Worm (Caenorhabditis elegans) whole organism, young adult: ENCODE results near the gene wapl-1.
A peak's percentile ranks its signal among the peaks of the same experiment; 100 is the strongest.

Experiments used
- B0019.2 ChIP-seq: fragments of 200-800 bp; sonication (Bioruptor generic); conservative IDR thresholded peaks from 2 replicates; pipeline ENCODE4 v1.3.6; 2022; ENCODE audit warnings: missing genetic modification reagents, missing genetic modification characterization, missing compliant biosample characterization
- B0035.1 ChIP-seq: sonication (generic microtip); optimal IDR thresholded peaks from 2 replicates; lab custom pipeline; 2016; ENCODE audit warnings: missing genetic modification characterization, mild to moderate bottlenecking, missing compliant biosample characterization, missing genotype, missing genetic modification reagents
- D2030.7 ChIP-seq: fragments of 200-800 bp; sonication (Bioruptor generic); IDR thresholded peaks from 2 replicates; pipeline ENCODE4 v1.3.6; 2022; ENCODE audit warnings: missing genetic modification reagents, missing genetic modification characterization, missing compliant biosample characterization
- F23B12.7 ChIP-seq: sonication (generic microtip); optimal IDR thresholded peaks from 2 replicates; lab custom pipeline; 2017; ENCODE audit warnings: missing genetic modification characterization, mild to moderate bottlenecking, missing compliant biosample characterization, antibody characterized with exemption, moderate library complexity; ENCODE audit not compliant: insufficient read depth
- F33H1.4 ChIP-seq: fragments of 200-800 bp; sonication (Bioruptor generic); IDR thresholded peaks from 2 replicates; pipeline ENCODE4 v1.3.6; 2022; ENCODE audit warnings: missing genetic modification reagents, missing genetic modification characterization, missing compliant biosample characterization
- Y53F4B.3 ChIP-seq: fragments of 200-800 bp; sonication (Bioruptor generic); IDR thresholded peaks from 2 replicates; pipeline ENCODE4 v1.3.6; 2022; ENCODE audit warnings: missing genetic modification reagents, missing genetic modification characterization, missing compliant biosample characterization
- Y95B8A.8 ChIP-seq: fragments of 200-800 bp; sonication (Bioruptor generic); IDR thresholded peaks from 2 replicates; pipeline ENCODE4 v1.3.6; 2022; ENCODE audit warnings: missing genetic modification reagents, missing genetic modification characterization, missing compliant biosample characterization
- aptf-2 ChIP-seq: fragments of 200-800 bp; sonication (Bioruptor generic); conservative IDR thresholded peaks from 2 replicates; pipeline ENCODE4 v1.3.6; 2022; ENCODE audit warnings: missing genetic modification reagents, missing genetic modification characterization, missing compliant biosample characterization
- attf-6 ChIP-seq: fragments of 200-800 bp; sonication (Bioruptor generic); IDR thresholded peaks from 2 replicates; pipeline ENCODE4 v1.3.6; 2022; ENCODE audit warnings: missing genetic modification reagents, missing genetic modification characterization, missing compliant biosample characterization
- ccch-3 ChIP-seq: fragments of 200-800 bp; sonication (Bioruptor generic); optimal IDR thresholded peaks from 2 replicates; lab custom pipeline; 2018; ENCODE audit warnings: mild to moderate bottlenecking, missing genetic modification characterization, missing compliant biosample characterization
- cebp-2 ChIP-seq: fragments of 200-800 bp; sonication (Bioruptor generic); IDR thresholded peaks from 2 replicates; pipeline ENCODE4 v1.3.6; 2022; ENCODE audit warnings: missing genetic modification characterization, missing compliant biosample characterization
- ceh-40 ChIP-seq: fragments of 200-800 bp; sonication (Bioruptor generic); IDR thresholded peaks from 2 replicates; pipeline ENCODE4 v1.3.6; 2022; ENCODE audit warnings: missing genetic modification characterization, missing compliant biosample characterization
- ceh-91 ChIP-seq: fragments of 200-800 bp; sonication (Bioruptor generic); IDR thresholded peaks from 2 replicates; pipeline ENCODE4 v1.3.6; 2022; ENCODE audit warnings: missing genetic modification reagents, missing genetic modification characterization, missing compliant biosample characterization
- chd-7 ChIP-seq: sonication (generic microtip); optimal IDR thresholded peaks from 2 replicates; lab custom pipeline; 2016; ENCODE audit warnings: mild to moderate bottlenecking, missing genetic modification characterization, moderate library complexity, missing compliant biosample characterization
- dox-1 ChIP-seq: fragments of 200-800 bp; sonication (Bioruptor generic); IDR thresholded peaks from 2 replicates; pipeline ENCODE4 v1.3.6; 2022; ENCODE audit warnings: missing genetic modification reagents, missing genetic modification characterization, missing compliant biosample characterization
- dpff-1 ChIP-seq: sonication (generic microtip); optimal IDR thresholded peaks from 2 replicates; lab custom pipeline; 2017; ENCODE audit warnings: mild to moderate bottlenecking, missing genetic modification characterization, missing compliant biosample characterization
- egl-18 ChIP-seq: fragments of 200-800 bp; sonication (Bioruptor generic); IDR thresholded peaks from 2 replicates; pipeline ENCODE4 v1.3.6; 2022; ENCODE audit warnings: missing genetic modification reagents, missing genetic modification characterization, missing compliant biosample characterization
- ekl-4 ChIP-seq: fragments of 200-800 bp; sonication (Bioruptor generic); IDR thresholded peaks from 2 replicates; pipeline ENCODE4 v1.3.6; 2022; ENCODE audit warnings: missing genetic modification reagents, missing genetic modification characterization, missing compliant biosample characterization
- ets-4 ChIP-seq: fragments of 200-800 bp; sonication (Bioruptor generic); optimal IDR thresholded peaks from 2 replicates; lab custom pipeline; 2018; ENCODE audit warnings: mild to moderate bottlenecking, missing genetic modification characterization, missing compliant biosample characterization
- him-1 ChIP-seq: sonication (generic microtip); optimal IDR thresholded peaks from 2 replicates; lab custom pipeline; 2016; ENCODE audit warnings: missing genotype, missing genetic modification reagents, missing genetic modification characterization, missing compliant biosample characterization
- hmg-1.2 ChIP-seq: fragments of 200-800 bp; sonication (Bioruptor generic); IDR thresholded peaks from 2 replicates; pipeline ENCODE4 v1.3.6; 2022; ENCODE audit warnings: missing genetic modification reagents, missing genetic modification characterization, missing compliant biosample characterization
- hrde-1 ChIP-seq: sonication (generic microtip); optimal IDR thresholded peaks from 2 replicates; lab custom pipeline; 2016; ENCODE audit warnings: missing genetic modification characterization, mild to moderate bottlenecking, missing compliant biosample characterization, moderate library complexity, missing genotype, missing genetic modification reagents, borderline replicate concordance
- hsf-1 ChIP-seq: fragments of 200-800 bp; sonication (Bioruptor generic); IDR thresholded peaks from 2 replicates; pipeline ENCODE4 v1.3.6; 2022; ENCODE audit warnings: missing genetic modification reagents, missing genetic modification characterization, missing compliant biosample characterization
- lin-40 ChIP-seq: sonication (generic microtip); optimal IDR thresholded peaks from 2 replicates; lab custom pipeline; 2016; ENCODE audit warnings: missing genetic modification characterization, mild to moderate bottlenecking, missing compliant biosample characterization, missing genotype, missing genetic modification reagents
- lin-54 ChIP-seq: fragments of 200-800 bp; sonication (Bioruptor generic); optimal IDR thresholded peaks from 2 replicates; lab custom pipeline; 2018; ENCODE audit warnings: mild to moderate bottlenecking, missing genetic modification characterization, missing compliant biosample characterization
- lsl-1 ChIP-seq: fragments of 200-800 bp; sonication (Bioruptor generic); optimal IDR thresholded peaks from 2 replicates; lab custom pipeline; 2018; ENCODE audit warnings: mild to moderate bottlenecking, missing genetic modification characterization, moderate library complexity, missing compliant biosample characterization
- madf-3 ChIP-seq: fragments of 200-800 bp; sonication (Bioruptor generic); IDR thresholded peaks from 2 replicates; pipeline ENCODE4 v1.3.6; 2022; ENCODE audit warnings: missing genetic modification reagents, missing genetic modification characterization, missing compliant biosample characterization
- madf-6 ChIP-seq: fragments of 200-800 bp; sonication (Bioruptor generic); IDR thresholded peaks from 2 replicates; pipeline ENCODE4 v1.3.6; 2022; ENCODE audit warnings: missing genetic modification reagents, missing genetic modification characterization, missing compliant biosample characterization
- mcd-1 ChIP-seq: fragments of 200-800 bp; sonication (Bioruptor generic); IDR thresholded peaks from 2 replicates; pipeline ENCODE4 v1.3.6; 2022; ENCODE audit warnings: missing genetic modification reagents, missing genetic modification characterization, missing compliant biosample characterization
- mes-4 ChIP-seq: sonication (generic microtip); optimal IDR thresholded peaks from 2 replicates; lab custom pipeline; 2016; ENCODE audit warnings: missing genotype, missing genetic modification characterization, missing compliant biosample characterization
- mxl-1 ChIP-seq: sonication (generic microtip); optimal IDR thresholded peaks from 2 replicates; lab custom pipeline; 2016; ENCODE audit warnings: missing genetic modification characterization, missing compliant biosample characterization
- nhr-179 ChIP-seq: sonication (generic microtip); optimal IDR thresholded peaks from 2 replicates; lab custom pipeline; 2016; ENCODE audit warnings: mild to moderate bottlenecking, missing genetic modification characterization, missing compliant biosample characterization
- nhr-27 ChIP-seq: fragments of 200-800 bp; sonication (Bioruptor generic); optimal IDR thresholded peaks from 2 replicates; lab custom pipeline; 2018; ENCODE audit warnings: mild to moderate bottlenecking, missing genetic modification characterization, moderate library complexity, missing compliant biosample characterization
- pbrm-1 ChIP-seq: fragments of 200-800 bp; sonication (Bioruptor generic); IDR thresholded peaks from 2 replicates; pipeline ENCODE4 v1.3.6; 2022; ENCODE audit warnings: missing genetic modification reagents, missing genetic modification characterization, missing compliant biosample characterization
- pha-4 ChIP-seq: fragments of 150-350 bp; sonication (generic microtip); optimal IDR thresholded peaks from 2 replicates; lab custom pipeline; 2014; ENCODE audit warnings: missing biosample characterization, missing genetic modification reagents, missing genetic modification characterization
- snpc-1.3 ChIP-seq: sonication (generic microtip); optimal IDR thresholded peaks from 2 replicates; lab custom pipeline; 2017; ENCODE audit warnings: missing genetic modification characterization, mild to moderate bottlenecking, missing compliant biosample characterization, antibody characterized with exemption, moderate library complexity, missing genotype, missing genetic modification reagents; ENCODE audit not compliant: insufficient read depth
- snpc-3.4 ChIP-seq: sonication (generic microtip); optimal IDR thresholded peaks from 2 replicates; lab custom pipeline; 2017; ENCODE audit warnings: missing genetic modification characterization, mild to moderate bottlenecking, missing compliant biosample characterization, antibody characterized with exemption, moderate library complexity, missing genotype, missing genetic modification reagents
- tlf-1 ChIP-seq: fragments of 200-800 bp; sonication (Bioruptor generic); optimal IDR thresholded peaks from 2 replicates; lab custom pipeline; 2018; ENCODE audit warnings: mild to moderate bottlenecking, missing genetic modification characterization, missing compliant biosample characterization
- xnd-1 ChIP-seq: sonication (generic microtip); optimal IDR thresholded peaks from 2 replicates; lab custom pipeline; 2016; ENCODE audit warnings: missing genotype, missing genetic modification reagents, missing genetic modification characterization, missing compliant biosample characterization
- ztf-25 ChIP-seq: fragments of 200-800 bp; sonication (Bioruptor generic); IDR thresholded peaks from 2 replicates; pipeline ENCODE4 v1.3.6; 2022; ENCODE audit warnings: missing genetic modification reagents, missing genetic modification characterization, missing compliant biosample characterization

wapl-1 gene

ce11 chrIV:4393488-4393887 lies 52.1 kb downstream of the wapl-1 start (continued):
- TF ChIP-seq lsl-1 (peak; percentile 95), nhr-27 (tag; lab: Kevin White, UChicago) (no peak), chd-7 (tag; lab: Kevin White, UChicago) (no peak), hrde-1 (tag; lab: Kevin White, UChicago) (peak; percentile 49), egl-18 (GFP tag; lab: Robert Waterston, UW) (no peak), F33H1.4 (GFP tag; lab: Robert Waterston, UW) (peak; percentile 94), madf-3 (GFP tag; lab: Robert Waterston, UW) (peak; percentile 75; the same call in 1 of the 2 replicates), B0035.1 (no peak), nhr-179 (no peak), ets-4 (GFP tag; lab: Kevin White, UChicago) (no peak), xnd-1 (peak; percentile 87), pbrm-1 (no peak), ekl-4 (peak; percentile 60; the same call in 1 of the 2 replicates), dox-1 (GFP tag; lab: Robert Waterston, UW) (no peak; the same call in 1 of the 2 replicates), snpc-3.4 (peak; percentile 14), tlf-1 (GFP tag; lab: Kevin White, UChicago) (peak; percentile 32), ztf-25 (GFP tag; lab: Robert Waterston, UW) (no peak), madf-6 (peak; percentile 89), mcd-1 (peak; percentile 61), mes-4 (tag; lab: Kevin White, UChicago) (no peak), B0019.2 (0 out of 2 replicates have a peak, but pooled peaks have one; percentile 5), ceh-91 (GFP tag; lab: Robert Waterston, UW) (peak; percentile 63), mxl-1 (no peak), lin-54 (GFP tag; lab: Kevin White, UChicago) (peak; percentile 27), D2030.7 (GFP tag; lab: Robert Waterston, UW) (peak; percentile 75), ccch-3 (GFP tag; lab: Kevin White, UChicago) (no peak), dpff-1 (tag; lab: Kevin White, UChicago) (no peak), cebp-2 (GFP tag; lab: Robert Waterston, UW) (no peak), him-1 (tag; lab: Kevin White, UChicago) (peak; percentile 15), pha-4 (no peak), Y95B8A.8 (GFP tag; lab: Robert Waterston, UW) (peak; percentile 71; the same call in 1 of the 2 replicates), hmg-1.2 (GFP tag; lab: Robert Waterston, UW) (peak; percentile 41), Y53F4B.3 (GFP tag; lab: Robert Waterston, UW) (no peak), attf-6 (GFP tag; lab: Robert Waterston, UW) (0 out of 2 replicates have a peak, but pooled peaks have one; percentile 22), snpc-1.3 (tag; lab: Kevin White, UChicago) (peak; percentile 37), F23B12.7 (tag; lab: Kevin White, UChicago) (no peak), lin-40 (tag; lab: Kevin White, UChicago) (no peak), hsf-1 (peak; percentile 48; the same call in 1 of the 2 replicates), ceh-40 (no peak), aptf-2 (GFP tag; lab: Robert Waterston, UW) (0 out of 2 replicates have a peak, but pooled peaks have one; percentile 18)
- TF ChIP-seq, all 124 proteins: peak for 28
